Fruit fly (Drosophila melanogaster) whole organism, embryonic: Measurements from ENCODE around the gene CG33258.

Experiments
- BtbVII ChIP-seq: fragments of 200-800 bp; sonication (Bioruptor generic); optimal IDR thresholded peaks from 3 replicates; lab custom pipeline; 2017; ENCODE audit warnings: missing biosample characterization, mild to moderate bottlenecking, missing genetic modification characterization
- CG15479 ChIP-seq: fragments of 200-800 bp; sonication (Bioruptor generic); optimal IDR thresholded peaks from 3 replicates; lab custom pipeline; 2019; ENCODE audit warnings: missing biosample characterization, mild to moderate bottlenecking, missing genetic modification characterization, moderate library complexity
- CG1647 ChIP-seq: fragments of 200-800 bp; sonication (Bioruptor generic); optimal IDR thresholded peaks from 3 replicates; lab custom pipeline; 2016; ENCODE audit warnings: missing biosample characterization, missing genetic modification characterization
- CG32772 ChIP-seq: fragments of 200-800 bp; sonication (Bioruptor generic); IDR thresholded peaks from 2 replicates; pipeline ENCODE4 v1.3.6; 2022; ENCODE audit warnings: missing biosample characterization, missing genetic modification characterization
- CG6854 ChIP-seq: fragments of 200-800 bp; sonication (Bioruptor generic); optimal IDR thresholded peaks from 3 replicates; lab custom pipeline; 2017; ENCODE audit warnings: missing biosample characterization, mild to moderate bottlenecking, missing genetic modification characterization
- CG8290 ChIP-seq, 3 experiments: fragments of 200-800 bp; sonication (Bioruptor generic); optimal IDR thresholded peaks; 2 replicates each; lab custom pipeline; 2016 to 2019; ENCODE audit warnings: missing biosample characterization in 3 of 3, missing genetic modification characterization in 3 of 3, mild to moderate bottlenecking in 2 of 3, moderate library complexity in 1 of 3
- Sox100B ChIP-seq: fragments of 200-800 bp; sonication (Bioruptor generic); optimal IDR thresholded peaks from 3 replicates; lab custom pipeline; 2018; ENCODE audit warnings: missing biosample characterization, mild to moderate bottlenecking, missing genetic modification characterization
- Ssrp ChIP-seq: fragments of 200-800 bp; sonication (Bioruptor generic); optimal IDR thresholded peaks from 2 replicates; lab custom pipeline; 2018; ENCODE audit warnings: missing biosample characterization, mild to moderate bottlenecking, missing genetic modification characterization, moderate library complexity
- p53 ChIP-seq: fragments of 200-800 bp; sonication (Bioruptor generic); optimal IDR thresholded peaks from 2 replicates; lab custom pipeline; 2016; ENCODE audit warnings: missing biosample characterization, missing genetic modification characterization

DNA sequence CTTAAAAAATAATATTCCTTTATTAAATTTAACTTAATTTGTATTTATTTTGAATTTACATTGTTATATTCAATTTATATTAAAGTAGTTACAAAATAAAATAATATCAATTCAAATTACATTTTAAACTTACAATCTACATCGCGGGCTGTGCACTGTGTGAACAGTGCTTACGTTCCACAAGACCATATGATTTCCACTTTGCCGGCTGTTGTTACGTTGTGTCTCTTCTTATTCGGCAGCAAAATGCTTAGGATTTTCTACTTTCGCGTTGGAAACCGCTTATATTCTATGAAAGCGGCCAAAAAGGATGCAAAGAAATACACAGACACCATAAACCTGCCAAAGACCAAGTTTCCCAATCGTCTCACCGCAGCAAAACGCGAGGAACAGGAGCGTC lies 17.7 kb downstream of the CG33258 start, which contains the start of gene IleRS-m:
- no peak for TF ChIP-seq BtbVII (GFP tag; lab: Kevin White, UChicago)
- TF ChIP-seq Sox100B: no peak
- no peak for TF ChIP-seq CG32772
- TF ChIP-seq CG6854 (GFP tag; lab: Kevin White, UChicago): no peak
- TF ChIP-seq Ssrp: no peak
- no peak for TF ChIP-seq p53 (GFP tag; lab: Kevin White, UChicago)
- TF ChIP-seq CG8290 (GFP tag; optimal IDR thresholded peaks at IDR 0.05; lab: Kevin White, UChicago): no peak
- no peak for TF ChIP-seq CG8290 (tag; optimal IDR thresholded peaks at IDR 0.05; lab: Kevin White, UChicago)
- TF ChIP-seq CG1647: no peak
- TF ChIP-seq CG15479 (GFP tag; lab: Kevin White, UChicago): no peak
